Fruit fly (Drosophila melanogaster): ENCODE data around the gene step.

step gene

dm6 chr2L:21757264-21758066 is at the start of gene step, which contains the start of gene CG1416 (continued):
- TF ChIP-seq CG1621 (tag; optimal IDR thresholded peaks at IDR 0.05): no peak
- TF ChIP-seq topi (GFP tag; optimal IDR thresholded peaks at IDR 0.05): peak; percentile 28
- no peak for TF ChIP-seq CG6163 (GFP tag; IDR thresholded peaks at IDR 0.05)
- peak; percentile 40 for TF ChIP-seq Sox14 (GFP tag; optimal IDR thresholded peaks at IDR 0.05)
- peak; percentile 76 for TF ChIP-seq Hr39 (GFP tag; optimal IDR thresholded peaks at IDR 0.05)
- TF ChIP-seq CG10631 (GFP tag; optimal IDR thresholded peaks at IDR 0.05): peak; percentile 69

- no peak for TF ChIP-seq pdm3 (GFP tag; optimal IDR thresholded peaks at IDR 0.05)
- no peak for TF ChIP-seq CG16779 (tag; optimal IDR thresholded peaks at IDR 0.05)
- TF ChIP-seq Hr38 (GFP tag; optimal IDR thresholded peaks at IDR 0.05): no peak
- TF ChIP-seq CG6163 (GFP tag; IDR thresholded peaks at IDR 0.05): no peak
- no peak for TF ChIP-seq Smox (GFP tag; optimal IDR thresholded peaks at IDR 0.05)
- TF ChIP-seq CG3919 (GFP tag; optimal IDR thresholded peaks at IDR 0.05): no peak
- no peak for TF ChIP-seq CG6808 (GFP tag; optimal IDR thresholded peaks at IDR 0.05)
- no peak for TF ChIP-seq spab (GFP tag; optimal IDR thresholded peaks at IDR 0.05)
- TF ChIP-seq CG1621 (tag; optimal IDR thresholded peaks at IDR 0.05): no peak
- TF ChIP-seq CG6792 (GFP tag; optimal IDR thresholded peaks at IDR 0.05): no peak
- TF ChIP-seq CG3032 (tag; optimal IDR thresholded peaks at IDR 0.05): no peak
- TF ChIP-seq salr (GFP tag; optimal IDR thresholded peaks at IDR 0.05): no peak
- TF ChIP-seq topi (GFP tag; optimal IDR thresholded peaks at IDR 0.05): no peak
- no peak for TF ChIP-seq Hr4 (GFP tag; optimal IDR thresholded peaks at IDR 0.05)
- TF ChIP-seq acj6 (GFP tag; optimal IDR thresholded peaks at IDR 0.05): no peak
- TF ChIP-seq OdsH (GFP tag; optimal IDR thresholded peaks at IDR 0.05): no peak
Observed at dm6 chr2L:21806875-21807274, 49.6 kb upstream of the step start.

dm6 chr2L:21806359-21806758 is 49.1 kb upstream of the step start:
- TF ChIP-seq cyc (GFP tag; optimal IDR thresholded peaks at IDR 0.05) (no peak), CG34406 (GFP tag; optimal IDR thresholded peaks at IDR 0.05) (no peak), dac (GFP tag; optimal IDR thresholded peaks at IDR 0.05) (no peak), CG8319 (GFP tag; optimal IDR thresholded peaks at IDR 0.05) (no peak), CG32006 (GFP tag; optimal IDR thresholded peaks at IDR 0.05) (no peak), fd85E (GFP tag; optimal IDR thresholded peaks at IDR 0.05) (no peak)

dm6 chr2L:21804105-21804504 is 46.8 kb upstream of the step start:
- TF ChIP-seq ss (GFP tag; optimal IDR thresholded peaks at IDR 0.05): no peak
- TF ChIP-seq Eip78C (GFP tag): peak; percentile 42

dm6 chr2L:21795342-21795874 is 38.1 kb upstream of the step start, which contains the start of gene CG31612:
Gene CG31612, minus strand, starts transcription at chr2L:21795447.
- no peak for TF ChIP-seq CG4318 (GFP tag; optimal IDR thresholded peaks at IDR 0.05)
- TF ChIP-seq CG6163 (GFP tag; IDR thresholded peaks at IDR 0.05): no peak
- no peak for TF ChIP-seq cyc (GFP tag; optimal IDR thresholded peaks at IDR 0.05)
- TF ChIP-seq Eip93F (GFP tag; optimal IDR thresholded peaks at IDR 0.05): no peak
- TF ChIP-seq Hr39 (GFP tag; optimal IDR thresholded peaks at IDR 0.05): no peak
- no peak for TF ChIP-seq spab (GFP tag; optimal IDR thresholded peaks at IDR 0.05)
- TF ChIP-seq Ets96B (tag; optimal IDR thresholded peaks at IDR 0.05): no peak
- TF ChIP-seq dac (GFP tag; optimal IDR thresholded peaks at IDR 0.05): no peak
- no peak for TF ChIP-seq fd85E (GFP tag; optimal IDR thresholded peaks at IDR 0.05)
- TF ChIP-seq eg (GFP tag; IDR thresholded peaks at IDR 0.05): no peak
- TF ChIP-seq CG1621 (tag; optimal IDR thresholded peaks at IDR 0.05): no peak
- no peak for TF ChIP-seq CG3919 (GFP tag; optimal IDR thresholded peaks at IDR 0.05)
- TF ChIP-seq Sox14 (GFP tag; optimal IDR thresholded peaks at IDR 0.05): no peak
- TF ChIP-seq Sox15 (GFP tag; optimal IDR thresholded peaks at IDR 0.05): no peak
- TF ChIP-seq CG6792 (GFP tag; optimal IDR thresholded peaks at IDR 0.05): no peak
- no peak for TF ChIP-seq net (GFP tag; optimal IDR thresholded peaks at IDR 0.05)
- no peak for TF ChIP-seq ss (GFP tag; optimal IDR thresholded peaks at IDR 0.05)

All from whole organism, prepupa.